Worm (Caenorhabditis elegans): Measurements from ENCODE around the gene ostf-4.

DNA sequence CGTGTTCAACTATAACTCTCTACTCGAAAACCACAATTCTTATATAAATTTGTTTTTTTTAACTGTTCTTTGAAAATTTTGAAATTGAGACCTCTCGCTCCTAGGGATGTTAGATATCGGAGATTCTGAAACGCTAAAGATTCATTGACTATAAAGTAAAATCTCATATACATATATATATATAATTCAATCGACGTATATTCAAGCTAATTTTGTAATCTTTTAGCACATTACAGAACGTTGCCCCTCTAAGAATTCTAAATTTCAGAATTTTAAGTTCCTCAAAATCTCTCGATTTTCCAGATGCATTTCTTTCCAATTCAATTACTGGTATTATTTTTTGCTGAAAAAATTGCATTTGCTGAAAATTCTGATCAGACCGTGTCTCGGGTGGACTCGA lies 39.5 kb downstream of the ostf-4 start, which contains the start of gene pad-2:
- TF ChIP-seq snpc-4 (tag; optimal IDR thresholded peaks at IDR 0.05) (no peak), peb-1 (tag; optimal IDR thresholded peaks at IDR 0.05) (no peak), ama-1 (optimal IDR thresholded peaks at IDR 0.05) (no peak), ceh-82 (tag; optimal IDR thresholded peaks at IDR 0.05) (no peak), nhr-11 (tag; optimal IDR thresholded peaks at IDR 0.05) (no peak), nhr-237 (tag; optimal IDR thresholded peaks at IDR 0.05) (no peak), fos-1 (tag; optimal IDR thresholded peaks at IDR 0.05) (no peak), gmeb-1 (tag; optimal IDR thresholded peaks at IDR 0.05) (no peak), lin-39 (tag; optimal IDR thresholded peaks at IDR 0.05) (no peak)

All from whole organism, L2 larva.